Worm (Caenorhabditis elegans): ENCODE data around the gene pfas-1.

Gene pfas-1

ce11 chrIII:4647878-4648277 lies 4.8 kb upstream of the pfas-1 start, which contains the start of gene T23F11.6 (continued):
- TF ChIP-seq ama-1 (optimal IDR thresholded peaks at IDR 0.05) (no peak), hlh-11 (tag; optimal IDR thresholded peaks at IDR 0.05) (no peak), dmd-6 (GFP tag; IDR thresholded peaks at IDR 0.05) (peak; percentile 65), spr-3 (GFP tag; optimal IDR thresholded peaks at IDR 0.05) (no peak), Y48G9A.11 (GFP tag; IDR thresholded peaks at IDR 0.05) (no peak), egl-27 (tag; optimal IDR thresholded peaks at IDR 0.05) (no peak), nhr-11 (tag; optimal IDR thresholded peaks at IDR 0.05) (no peak), F26F4.8 (GFP tag; conservative IDR thresholded peaks at IDR 0.05) (no peak), nhr-41 (GFP tag; IDR thresholded peaks at IDR 0.05) (no peak), nhr-28 (tag; optimal IDR thresholded peaks at IDR 0.05) (peak; percentile 15), mes-2 (tag; optimal IDR thresholded peaks at IDR 0.05; ENCODE audit: poor library complexity, severe bottlenecking) (no peak), duxl-1 (tag; optimal IDR thresholded peaks at IDR 0.05; ENCODE audit: poor library complexity) (no peak), ceh-62 (tag; optimal IDR thresholded peaks at IDR 0.05) (no peak), mep-1 (tag; optimal IDR thresholded peaks at IDR 0.05) (no peak), Y5F2A.4 (GFP tag; optimal IDR thresholded peaks at IDR 0.05) (no peak), mdl-1 (tag; optimal IDR thresholded peaks at IDR 0.05) (peak in 1 of 2 experiments; percentile 1), zip-2 (tag; optimal IDR thresholded peaks at IDR 0.05) (no peak), lin-13 (GFP tag; optimal IDR thresholded peaks at IDR 0.05) (no peak), nhr-237 (tag; optimal IDR thresholded peaks at IDR 0.05) (no peak), nhr-76 (tag; optimal IDR thresholded peaks at IDR 0.05) (no peak), pqm-1 (tag; optimal IDR thresholded peaks at IDR 0.05) (peak; percentile 53)

ce11 chrIII:4647341-4647740 lies 4.2 kb upstream of the pfas-1 start:
- TF ChIP-seq dve-1 (tag; optimal IDR thresholded peaks at IDR 0.05; ENCODE audit: insufficient read depth), result no peak
- no peak for TF ChIP-seq snpc-4 (tag; optimal IDR thresholded peaks at IDR 0.05)
- TF ChIP-seq dpl-1 (GFP tag; optimal IDR thresholded peaks at IDR 0.05), result no peak

ce11 chrIII:4646246-4646645 lies 3.1 kb upstream of the pfas-1 start, which contains the start of gene pqn-29:
Gene pqn-29 (minus strand): TSS chrIII:4646346.
- no peak for TF ChIP-seq D1046.2 (GFP tag; IDR thresholded peaks at IDR 0.05)

- TF ChIP-seq ces-1 (GFP tag; optimal IDR thresholded peaks at IDR 0.05), result no peak
- no peak for TF ChIP-seq mdt-29 (GFP tag; IDR thresholded peaks at IDR 0.05)
- no peak for TF ChIP-seq zip-2 (tag; optimal IDR thresholded peaks at IDR 0.05)
- TF ChIP-seq vab-7 (GFP tag; IDR thresholded peaks at IDR 0.05), result no peak
- no peak for TF ChIP-seq nhr-42 (GFP tag; IDR thresholded peaks at IDR 0.05)
- no peak for TF ChIP-seq egl-27 (tag; optimal IDR thresholded peaks at IDR 0.05)
- TF ChIP-seq daf-12 (tag; optimal IDR thresholded peaks at IDR 0.05), result no peak
- TF ChIP-seq nhr-11 (tag; optimal IDR thresholded peaks at IDR 0.05), result no peak
- no peak for TF ChIP-seq ceh-20 (GFP tag; IDR thresholded peaks at IDR 0.05)
- no peak for TF ChIP-seq D1046.2 (GFP tag; IDR thresholded peaks at IDR 0.05)
- TF ChIP-seq lin-1 (GFP tag; IDR thresholded peaks at IDR 0.05), result no peak
- no peak for TF ChIP-seq mxl-2 (GFP tag; conservative IDR thresholded peaks at IDR 0.05)
- no peak for TF ChIP-seq Y105C5A.15 (GFP tag; IDR thresholded peaks at IDR 0.05)
- TF ChIP-seq pqm-1 (tag; optimal IDR thresholded peaks at IDR 0.05), result no peak
- no peak for TF ChIP-seq Y5F2A.4 (GFP tag; optimal IDR thresholded peaks at IDR 0.05)
- TF ChIP-seq lin-29 (GFP tag; IDR thresholded peaks at IDR 0.05), result no peak
Measured at ce11 chrIII:4634947-4635346, 8.2 kb downstream of the pfas-1 start, which contains the start of gene clec-153. Gene clec-153 (plus strand): TSS chrIII:4635247.

- TF ChIP-seq madf-9 (GFP tag; conservative IDR thresholded peaks at IDR 0.05) (no peak), Y75B8A.6 (GFP tag; IDR thresholded peaks at IDR 0.05) (no peak), nhr-25 (tag; optimal IDR thresholded peaks at IDR 0.05; ENCODE audit: borderline replicate concordance, insufficient read depth) (no peak), lin-39 (tag; optimal IDR thresholded peaks at IDR 0.05) (no peak), ceh-44 (GFP tag; IDR thresholded peaks at IDR 0.05) (no peak), dve-1 (tag; optimal IDR thresholded peaks at IDR 0.05; ENCODE audit: insufficient read depth) (no peak)
Measured at ce11 chrIII:4628165-4628564, 14.9 kb downstream of the pfas-1 start, which contains the start of gene clec-151. Gene clec-151 (plus strand): TSS chrIII:4628465.

Measured in whole organism, L4 larva.